Fruit fly (Drosophila melanogaster) Kc167 (cell line): ENCODE measurements around the gene Rcd5.

ENCODE experiments used
- Myc ChIP-seq: fragments of >200 bp; optimal IDR thresholded peaks from 2 replicates; lab custom pipeline; 2017; ENCODE audit warnings: missing external identifiers
- Sin3A ChIP-seq: fragments of >200 bp; optimal IDR thresholded peaks from 2 replicates; lab custom pipeline; 2018; ENCODE audit warnings: missing external identifiers
- h ChIP-seq: fragments of >200 bp; optimal IDR thresholded peaks from 3 replicates; lab custom pipeline; 2018; ENCODE audit warnings: missing external identifiers
- insv ChIP-seq: fragments of >200 bp; optimal IDR thresholded peaks from 3 replicates; lab custom pipeline; 2018; ENCODE audit warnings: missing external identifiers
- psq ChIP-seq: fragments of >200 bp; optimal IDR thresholded peaks from 2 replicates; lab custom pipeline; 2017; ENCODE audit warnings: missing external identifiers
- ttk ChIP-seq: sonication (Bioruptor generic); optimal IDR thresholded peaks from 2 replicates; lab custom pipeline; 2017; ENCODE audit warnings: missing external identifiers

Gene Rcd5

dm6 chr3L:4024464-4024863 lies 15.9 kb upstream of the Rcd5 start:
- TF ChIP-seq ttk (lab: Kevin White, UChicago) (no peak), insv (lab: Kevin White, UChicago) (no peak), Sin3A (lab: Kevin White, UChicago) (no peak), h (lab: Kevin White, UChicago) (no peak), Myc (no peak), psq (lab: Kevin White, UChicago) (no peak)

dm6 chr3L:4025738-4026505 lies 14.4 kb upstream of the Rcd5 start, which contains the start of gene CG11594:
TSS of gene CG11594 (minus strand) at chr3L:4026011.
- no peak for TF ChIP-seq psq (lab: Kevin White, UChicago)
- TF ChIP-seq ttk (lab: Kevin White, UChicago): no peak
- no peak for TF ChIP-seq Sin3A (lab: Kevin White, UChicago)
- TF ChIP-seq h (lab: Kevin White, UChicago): no peak
- no peak for TF ChIP-seq insv (lab: Kevin White, UChicago)
- no peak for TF ChIP-seq Myc

dm6 chr3L:4026506-4026868 lies 13.8 kb upstream of the Rcd5 start, which contains the start of gene Gr64a:
TSS of gene Gr64a (plus strand) at chr3L:4026769.
- TF ChIP-seq Sin3A (lab: Kevin White, UChicago) (no peak), psq (lab: Kevin White, UChicago) (no peak), insv (lab: Kevin White, UChicago) (no peak)

- TF ChIP-seq ttk (lab: Kevin White, UChicago) (no peak), Sin3A (lab: Kevin White, UChicago) (no peak), insv (lab: Kevin White, UChicago) (no peak), h (lab: Kevin White, UChicago) (no peak), psq (lab: Kevin White, UChicago) (no peak), Myc (no peak)
Observed at dm6 chr3L:4028305-4028704, 12.0 kb upstream of the Rcd5 start, which contains the start of the genes Gr64b and Gr64c. TSS of gene Gr64b (plus strand) at chr3L:4028605. TSS of gene Gr64c (plus strand) at chr3L:4028605.

dm6 chr3L:4031762-4032161 lies 8.6 kb upstream of the Rcd5 start, which contains the start of the genes Gr64d and Gr64e:
TSS of gene Gr64d (plus strand) at chr3L:4032062.
TSS of gene Gr64e (plus strand) at chr3L:4032141.
- TF ChIP-seq Sin3A (lab: Kevin White, UChicago) (no peak), ttk (lab: Kevin White, UChicago) (no peak), insv (lab: Kevin White, UChicago) (no peak), psq (lab: Kevin White, UChicago) (no peak), Myc (no peak), h (lab: Kevin White, UChicago) (no peak)

dm6 chr3L:4035499-4035898 lies 4.8 kb upstream of the Rcd5 start, which contains the start of gene Gr64f:
TSS of gene Gr64f (plus strand) at chr3L:4035799.
- TF ChIP-seq psq (lab: Kevin White, UChicago) (no peak), h (lab: Kevin White, UChicago) (no peak)

dm6 chr3L:4044497-4044896 lies 4.2 kb downstream of the Rcd5 start:
- no peak for TF ChIP-seq psq (lab: Kevin White, UChicago)
- no peak for TF ChIP-seq Sin3A (lab: Kevin White, UChicago)

- no peak for TF ChIP-seq psq (lab: Kevin White, UChicago)
- no peak for TF ChIP-seq ttk (lab: Kevin White, UChicago)
- TF ChIP-seq Sin3A (lab: Kevin White, UChicago): no peak
- no peak for TF ChIP-seq Myc
- no peak for TF ChIP-seq h (lab: Kevin White, UChicago)
- no peak for TF ChIP-seq insv (lab: Kevin White, UChicago)
Observed at dm6 chr3L:4046289-4046688, 6.0 kb downstream of the Rcd5 start, which contains the start of gene CG1136. TSS of gene CG1136 (plus strand) at chr3L:4046596.

- no peak for TF ChIP-seq Myc
Observed at dm6 chr3L:4047635-4048034, 7.3 kb downstream of the Rcd5 start, which contains the start of gene Dpy-30L2. TSS of gene Dpy-30L2 (minus strand) at chr3L:4047735.

- no peak for TF ChIP-seq insv (lab: Kevin White, UChicago)
- no peak for TF ChIP-seq psq (lab: Kevin White, UChicago)
- TF ChIP-seq h (lab: Kevin White, UChicago): no peak
- TF ChIP-seq ttk (lab: Kevin White, UChicago): no peak
- no peak for TF ChIP-seq Sin3A (lab: Kevin White, UChicago)
- TF ChIP-seq Myc: no peak
Observed at dm6 chr3L:4049082-4049481, 8.8 kb downstream of the Rcd5 start.

- TF ChIP-seq ttk (lab: Kevin White, UChicago): no peak
- no peak for TF ChIP-seq insv (lab: Kevin White, UChicago)
- no peak for TF ChIP-seq h (lab: Kevin White, UChicago)
- no peak for TF ChIP-seq Sin3A (lab: Kevin White, UChicago)
- TF ChIP-seq psq (lab: Kevin White, UChicago): no peak
- no peak for TF ChIP-seq Myc
Observed at dm6 chr3L:4055438-4055962, 15.2 kb downstream of the Rcd5 start.

dm6 chr3L:4056812-4057211 lies 16.5 kb downstream of the Rcd5 start:
- TF ChIP-seq insv (lab: Kevin White, UChicago) (no peak), h (lab: Kevin White, UChicago) (no peak), ttk (lab: Kevin White, UChicago) (no peak), Sin3A (lab: Kevin White, UChicago) (no peak), Myc (no peak), psq (lab: Kevin White, UChicago) (no peak)
